Fruit fly (Drosophila melanogaster) whole organism, embryonic: ENCODE measurements around the gene Taf2.

Source experiments
- Asciz ChIP-seq: fragments of 200-800 bp; sonication (Bioruptor generic); optimal IDR thresholded peaks from 2 replicates; lab custom pipeline; 2017; ENCODE audit warnings: missing biosample characterization, mild to moderate bottlenecking, missing genetic modification characterization, missing genetic modification reagents
- CG1024 ChIP-seq: fragments of 200-800 bp; sonication (Bioruptor generic); IDR thresholded peaks from 2 replicates; pipeline ENCODE4 v1.3.6; 2022; ENCODE audit warnings: missing biosample characterization, missing genetic modification characterization
- CG10321 ChIP-seq: fragments of 200-800 bp; sonication (Bioruptor generic); IDR thresholded peaks from 2 replicates; pipeline ENCODE4 v1.3.6; 2022; ENCODE audit warnings: missing biosample characterization, missing genetic modification characterization
- CG10979 ChIP-seq: fragments of 200-800 bp; sonication (Bioruptor generic); optimal IDR thresholded peaks from 2 replicates; lab custom pipeline; 2018; ENCODE audit warnings: missing biosample characterization, mild to moderate bottlenecking, missing genetic modification characterization, moderate library complexity
- CG12155 ChIP-seq: fragments of 200-800 bp; sonication (Bioruptor generic); optimal IDR thresholded peaks from 3 replicates; lab custom pipeline; 2016; ENCODE audit warnings: missing biosample characterization, missing genetic modification characterization
- CG12219 ChIP-seq: fragments of 200-800 bp; sonication (Bioruptor generic); optimal IDR thresholded peaks from 3 replicates; lab custom pipeline; 2018; ENCODE audit warnings: missing biosample characterization, mild to moderate bottlenecking, missing genetic modification characterization
- CG1233 ChIP-seq: fragments of 200-800 bp; sonication (Bioruptor generic); optimal IDR thresholded peaks from 4 replicates; lab custom pipeline; 2018; ENCODE audit warnings: missing biosample characterization, mild to moderate bottlenecking, missing genetic modification characterization
- CG17802 ChIP-seq: fragments of 200-800 bp; sonication (Bioruptor generic); optimal IDR thresholded peaks from 2 replicates; lab custom pipeline; 2018; ENCODE audit warnings: missing biosample characterization, mild to moderate bottlenecking, missing genetic modification characterization, moderate library complexity
- CG1792 ChIP-seq: fragments of 200-800 bp; sonication (Bioruptor generic); optimal IDR thresholded peaks from 2 replicates; lab custom pipeline; 2016; ENCODE audit warnings: missing biosample characterization, missing genetic modification characterization
- CG18262 ChIP-seq: fragments of 200-800 bp; optimal IDR thresholded peaks from 3 replicates; lab custom pipeline; 2019; ENCODE audit warnings: missing biosample characterization, mild to moderate bottlenecking, missing genetic modification characterization, moderate library complexity
- CG2712 ChIP-seq: fragments of 200-800 bp; optimal IDR thresholded peaks from 3 replicates; lab custom pipeline; 2019; ENCODE audit warnings: missing biosample characterization, mild to moderate bottlenecking, missing genetic modification characterization, moderate library complexity
- CG3065 ChIP-seq: fragments of 200-800 bp; sonication (Bioruptor generic); optimal IDR thresholded peaks from 2 replicates; lab custom pipeline; 2016; ENCODE audit warnings: missing biosample characterization, missing genetic modification characterization
- CG32772 ChIP-seq: fragments of 200-800 bp; sonication (Bioruptor generic); IDR thresholded peaks from 2 replicates; pipeline ENCODE4 v1.3.6; 2022; ENCODE audit warnings: missing biosample characterization, missing genetic modification characterization
- CG34224 ChIP-seq: fragments of 200-800 bp; sonication (Bioruptor generic); IDR thresholded peaks from 3 replicates; pipeline ENCODE4 v1.3.6; 2022; ENCODE audit warnings: missing biosample characterization, missing genetic modification characterization; ENCODE audit not compliant: partially characterized antibody
- CG3847 ChIP-seq: fragments of 200-800 bp; sonication (Bioruptor generic); IDR thresholded peaks from 2 replicates; pipeline ENCODE4 v1.3.6; 2022; ENCODE audit warnings: missing biosample characterization, missing genetic modification characterization
- CG6683 ChIP-seq: fragments of 200-800 bp; sonication (Bioruptor generic); optimal IDR thresholded peaks from 2 replicates; lab custom pipeline; 2017; ENCODE audit warnings: missing biosample characterization, mild to moderate bottlenecking, missing genetic modification characterization, missing genetic modification reagents
- CG7987 ChIP-seq: fragments of 200-800 bp; sonication (Bioruptor generic); optimal IDR thresholded peaks from 2 replicates; lab custom pipeline; 2018; ENCODE audit warnings: missing biosample characterization, mild to moderate bottlenecking, missing genetic modification characterization, moderate library complexity
- CG8281 ChIP-seq: fragments of 200-800 bp; sonication (Bioruptor generic); optimal IDR thresholded peaks from 2 replicates; lab custom pipeline; 2018; ENCODE audit warnings: missing biosample characterization, mild to moderate bottlenecking, missing genetic modification characterization, moderate library complexity
- CG9876 ChIP-seq: fragments of 200-800 bp; sonication (Bioruptor generic); optimal IDR thresholded peaks from 2 replicates; lab custom pipeline; 2016; ENCODE audit warnings: missing biosample characterization, missing genetic modification characterization
- Dll ChIP-seq: fragments of 200-800 bp; sonication (Bioruptor generic); IDR thresholded peaks from 4 replicates; pipeline ENCODE4 v1.3.6; 2022; ENCODE audit warnings: missing biosample characterization, missing genetic modification characterization; ENCODE audit not compliant: partially characterized antibody
- GATAe ChIP-seq: fragments of 200-800 bp; sonication (Bioruptor generic); conservative IDR thresholded peaks from 2 replicates; pipeline ENCODE4 v1.3.6; 2022; ENCODE audit warnings: missing biosample characterization, missing genetic modification characterization
- HLH3B ChIP-seq: fragments of 200-800 bp; sonication (Bioruptor generic); IDR thresholded peaks from 2 replicates; pipeline ENCODE4 v1.3.6; 2022; ENCODE audit warnings: missing biosample characterization, missing genetic modification characterization
- HLH54F ChIP-seq: fragments of 200-800 bp; sonication (Bioruptor generic); optimal IDR thresholded peaks from 3 replicates; lab custom pipeline; 2016; ENCODE audit warnings: missing biosample characterization, missing genetic modification characterization
- Hand ChIP-seq: fragments of 200-800 bp; sonication (Bioruptor generic); optimal IDR thresholded peaks from 2 replicates; lab custom pipeline; 2017; ENCODE audit warnings: mild to moderate bottlenecking, missing biosample characterization, missing genetic modification reagents, missing genetic modification characterization
- Poxn ChIP-seq: fragments of 200-800 bp; sonication (Bioruptor generic); IDR thresholded peaks from 2 replicates; pipeline ENCODE4 v1.3.6; 2022; ENCODE audit warnings: missing biosample characterization, missing genetic modification characterization
- Ptx1 ChIP-seq: fragments of 200-800 bp; sonication (Bioruptor generic); IDR thresholded peaks from 2 replicates; pipeline ENCODE4 v1.3.6; 2022; ENCODE audit warnings: missing biosample characterization, missing genetic modification characterization
- Sox100B ChIP-seq: fragments of 200-800 bp; sonication (Bioruptor generic); optimal IDR thresholded peaks from 3 replicates; lab custom pipeline; 2018; ENCODE audit warnings: missing biosample characterization, mild to moderate bottlenecking, missing genetic modification characterization
- Sry-δ ChIP-seq: fragments of 200-800 bp; sonication (Bioruptor generic); optimal IDR thresholded peaks from 2 replicates; lab custom pipeline; 2016; ENCODE audit warnings: missing biosample characterization, missing genetic modification characterization
- abd-A ChIP-seq: fragments of 200-800 bp; sonication (Bioruptor generic); optimal IDR thresholded peaks from 3 replicates; lab custom pipeline; 2019; ENCODE audit warnings: missing biosample characterization, mild to moderate bottlenecking, missing genetic modification characterization, moderate library complexity
- ac ChIP-seq: fragments of 200-800 bp; sonication (Bioruptor generic); optimal IDR thresholded peaks from 3 replicates; lab custom pipeline; 2017; ENCODE audit warnings: missing biosample characterization, mild to moderate bottlenecking, missing genetic modification characterization
- az2 ChIP-seq: fragments of 200-800 bp; sonication (Bioruptor generic); optimal IDR thresholded peaks from 3 replicates; lab custom pipeline; 2016; ENCODE audit warnings: missing biosample characterization, missing genetic modification characterization
- disco-r ChIP-seq: fragments of 200-800 bp; sonication (Bioruptor generic); optimal IDR thresholded peaks from 2 replicates; lab custom pipeline; 2016; ENCODE audit warnings: missing biosample characterization, missing genetic modification characterization
- dm ChIP-seq: fragments of 200-800 bp; sonication (Bioruptor generic); optimal IDR thresholded peaks from 3 replicates; lab custom pipeline; 2016; ENCODE audit warnings: missing biosample characterization, missing genetic modification characterization
- ems ChIP-seq: fragments of 200-800 bp; sonication (Bioruptor generic); optimal IDR thresholded peaks from 3 replicates; lab custom pipeline; 2016; ENCODE audit warnings: missing biosample characterization, missing genetic modification characterization
- fd102C ChIP-seq: fragments of 200-800 bp; sonication (Bioruptor generic); optimal IDR thresholded peaks from 2 replicates; lab custom pipeline; 2018; ENCODE audit warnings: missing biosample characterization, mild to moderate bottlenecking, missing genetic modification characterization, moderate library complexity
- gt ChIP-seq: fragments of 200-800 bp; sonication (Bioruptor generic); IDR thresholded peaks from 2 replicates; pipeline ENCODE4 v1.3.6; 2022; ENCODE audit warnings: missing biosample characterization, missing genetic modification characterization
- ham ChIP-seq: fragments of 200-800 bp; sonication (Bioruptor generic); IDR thresholded peaks from 2 replicates; pipeline ENCODE4 v1.3.6; 2022; ENCODE audit warnings: missing biosample characterization, missing genetic modification characterization
- hb ChIP-seq: fragments of 200-800 bp; sonication (Bioruptor generic); IDR thresholded peaks from 3 replicates; pipeline ENCODE4 v1.3.6; 2022; ENCODE audit warnings: missing biosample characterization, missing genetic modification characterization; ENCODE audit not compliant: partially characterized antibody
- kah ChIP-seq: fragments of 200-800 bp; sonication (Bioruptor generic); optimal IDR thresholded peaks from 2 replicates; lab custom pipeline; 2018; ENCODE audit warnings: missing biosample characterization, mild to moderate bottlenecking, missing genetic modification characterization
- lab ChIP-seq: fragments of 200-800 bp; sonication (Bioruptor generic); optimal IDR thresholded peaks from 3 replicates; lab custom pipeline; 2017; ENCODE audit warnings: missing biosample characterization, missing genetic modification characterization, mild to moderate bottlenecking, moderate library complexity, missing genetic modification reagents
- nerfin-2 ChIP-seq: fragments of 200-800 bp; sonication (Bioruptor generic); IDR thresholded peaks from 2 replicates; pipeline ENCODE4 v1.3.6; 2022; ENCODE audit warnings: missing biosample characterization, missing genetic modification characterization; ENCODE audit not compliant: partially characterized antibody
- p53 ChIP-seq: fragments of 200-800 bp; sonication (Bioruptor generic); optimal IDR thresholded peaks from 2 replicates; lab custom pipeline; 2016; ENCODE audit warnings: missing biosample characterization, missing genetic modification characterization
- psq ChIP-seq: fragments of 200-800 bp; sonication (Bioruptor generic); optimal IDR thresholded peaks from 2 replicates; lab custom pipeline; 2017; ENCODE audit warnings: missing biosample characterization, missing genetic modification characterization
- ro ChIP-seq: fragments of 200-800 bp; sonication (Bioruptor generic); IDR thresholded peaks from 2 replicates; pipeline ENCODE4 v1.3.6; 2022; ENCODE audit warnings: missing biosample characterization, missing genetic modification characterization
- row ChIP-seq: fragments of 200-800 bp; sonication (Bioruptor generic); IDR thresholded peaks from 3 replicates; pipeline ENCODE4 v1.3.6; 2022; ENCODE audit warnings: missing biosample characterization, missing genetic modification characterization
- stc ChIP-seq: fragments of 200-800 bp; sonication (Bioruptor generic); IDR thresholded peaks from 2 replicates; pipeline ENCODE4 v1.3.6; 2022; ENCODE audit warnings: missing biosample characterization, missing genetic modification characterization
- tna ChIP-seq: fragments of 200-800 bp; sonication (Bioruptor generic); IDR thresholded peaks from 2 replicates; pipeline ENCODE4 v1.3.6; 2022; ENCODE audit warnings: missing biosample characterization, missing genetic modification characterization; ENCODE audit not compliant: partially characterized antibody
- unc-4 ChIP-seq: fragments of 200-800 bp; sonication (Bioruptor generic); IDR thresholded peaks from 2 replicates; pipeline ENCODE4 v1.3.6; 2022; ENCODE audit warnings: missing biosample characterization, missing genetic modification characterization; ENCODE audit not compliant: partially characterized antibody
- wor ChIP-seq: fragments of 200-800 bp; sonication (Bioruptor generic); IDR thresholded peaks from 2 replicates; pipeline ENCODE4 v1.3.6; 2022; ENCODE audit warnings: missing biosample characterization, missing genetic modification characterization
- zen ChIP-seq: fragments of 200-800 bp; sonication (Bioruptor generic); optimal IDR thresholded peaks from 3 replicates; lab custom pipeline; 2018; ENCODE audit warnings: missing biosample characterization, mild to moderate bottlenecking, missing genetic modification characterization, moderate library complexity

Gene Taf2

dm6 chr3L:9847420-9847977, 41.0 kb downstream of the Taf2 start (continued):
- TF ChIP-seq kah (no peak), fd102C (GFP tag; lab: Kevin White, UChicago) (no peak), Hand (GFP tag; lab: Kevin White, UChicago) (no peak), CG1024 (GFP tag; lab: Robert Waterston, UW) (no peak), CG3847 (GFP tag; lab: Robert Waterston, UW) (peak; percentile 34; the same call in 1 of the 2 replicates), gt (GFP tag; lab: Robert Waterston, UW) (0 out of 2 replicates have a peak, but pooled peaks have one; percentile 8), nerfin-2 (GFP tag; lab: Robert Waterston, UW) (no peak), lab (peak; percentile 76), CG34224 (no peak), CG7987 (GFP tag; lab: Kevin White, UChicago) (peak; percentile 19), Ptx1 (peak; percentile 38), CG18262 (tag; lab: Kevin White, UChicago) (peak; percentile 2), CG2712 (tag; lab: Kevin White, UChicago) (peak; percentile 28), abd-A (tag; lab: Kevin White, UChicago) (peak; percentile 75), ro (GFP tag; lab: Robert Waterston, UW) (no peak), Poxn (GFP tag; lab: Robert Waterston, UW) (no peak), CG8281 (tag; lab: Kevin White, UChicago) (no peak), wor (GFP tag; lab: Robert Waterston, UW) (no peak), CG3065 (no peak), unc-4 (GFP tag; lab: Robert Waterston, UW) (no peak), row (GFP tag; lab: Robert Waterston, UW) (peak; percentile 79), CG6683 (GFP tag; lab: Kevin White, UChicago) (no peak), CG10979 (tag; lab: Kevin White, UChicago) (no peak), Sox100B (GFP tag; lab: Kevin White, UChicago) (peak; percentile 30), CG12155 (GFP tag; lab: Kevin White, UChicago) (peak; percentile 50), disco-r (GFP tag; lab: Kevin White, UChicago) (no peak), HLH3B (GFP tag; lab: Robert Waterston, UW) (peak; percentile 59; the same call in 1 of the 2 replicates), stc (peak; percentile 42), Sry-δ (GFP tag; lab: Kevin White, UChicago) (peak; percentile 2), az2 (GFP tag; lab: Kevin White, UChicago) (peak; percentile 17), hb (GFP tag; lab: Robert Waterston, UW) (no peak), CG1792 (GFP tag; lab: Kevin White, UChicago) (peak; percentile 10), psq (no peak), Dll (GFP tag; lab: Robert Waterston, UW) (no peak), CG12219 (GFP tag; lab: Kevin White, UChicago) (peak; percentile 19), dm (GFP tag; lab: Kevin White, UChicago) (no peak), ems (peak; percentile 37), ham (GFP tag; lab: Robert Waterston, UW) (no peak), ac (GFP tag; lab: Kevin White, UChicago) (no peak), CG17802 (no peak), CG10321 (GFP tag; lab: Robert Waterston, UW) (no peak), HLH54F (peak; percentile 38), Asciz (GFP tag; lab: Kevin White, UChicago) (peak; percentile 15), CG32772 (0 out of 2 replicates have a peak, but pooled peaks have one; percentile 18), tna (no peak), CG9876 (GFP tag; lab: Kevin White, UChicago) (no peak), GATAe (GFP tag; lab: Robert Waterston, UW) (no peak), p53 (no peak), zen (no peak), CG1233 (GFP tag; lab: Kevin White, UChicago) (peak; percentile 29)
